Fruit fly (Drosophila melanogaster) whole organism, embryonic: ENCODE measurements around the gene CG7656.

Source experiments
- ATbp ChIP-seq: fragments of 200-800 bp; sonication (Bioruptor generic); optimal IDR thresholded peaks from 2 replicates; lab custom pipeline; 2017; ENCODE audit warnings: missing biosample characterization, mild to moderate bottlenecking, missing genetic modification characterization, missing genetic modification reagents
- B-H2 ChIP-seq: fragments of 200-800 bp; sonication (Bioruptor generic); optimal IDR thresholded peaks from 2 replicates; lab custom pipeline; 2018; ENCODE audit warnings: missing biosample characterization, mild to moderate bottlenecking, missing genetic modification characterization
- BtbVII ChIP-seq: fragments of 200-800 bp; sonication (Bioruptor generic); optimal IDR thresholded peaks from 3 replicates; lab custom pipeline; 2017; ENCODE audit warnings: missing biosample characterization, mild to moderate bottlenecking, missing genetic modification characterization
- CG10543 ChIP-seq: fragments of 200-800 bp; sonication (Bioruptor generic); optimal IDR thresholded peaks from 3 replicates; lab custom pipeline; 2017; ENCODE audit warnings: missing biosample characterization, mild to moderate bottlenecking, missing genetic modification characterization, moderate library complexity
- CG12071 ChIP-seq: fragments of 200-800 bp; sonication (Bioruptor generic); optimal IDR thresholded peaks from 3 replicates; lab custom pipeline; 2018; ENCODE audit warnings: missing biosample characterization, mild to moderate bottlenecking, missing genetic modification characterization
- CG12659 ChIP-seq: fragments of 200-800 bp; sonication (Bioruptor generic); optimal IDR thresholded peaks from 3 replicates; lab custom pipeline; 2017; ENCODE audit warnings: mild to moderate bottlenecking, missing biosample characterization, missing genetic modification reagents, missing genetic modification characterization
- CG13296 ChIP-seq: fragments of 200-800 bp; sonication (Bioruptor generic); optimal IDR thresholded peaks from 3 replicates; lab custom pipeline; 2018; ENCODE audit warnings: missing biosample characterization, mild to moderate bottlenecking, missing genetic modification characterization
- CG14710 ChIP-seq: fragments of 200-800 bp; sonication (Bioruptor generic); optimal IDR thresholded peaks from 3 replicates; lab custom pipeline; 2019; ENCODE audit warnings: missing biosample characterization, mild to moderate bottlenecking, missing genetic modification characterization, moderate library complexity
- CG16863 ChIP-seq: fragments of 200-800 bp; sonication (Bioruptor generic); optimal IDR thresholded peaks from 3 replicates; lab custom pipeline; 2016; ENCODE audit warnings: missing biosample characterization, missing genetic modification characterization
- CG2678 ChIP-seq: fragments of 200-800 bp; sonication (Bioruptor generic); optimal IDR thresholded peaks from 3 replicates; lab custom pipeline; 2019; ENCODE audit warnings: missing biosample characterization, mild to moderate bottlenecking, missing genetic modification characterization, moderate library complexity
- CG31365 ChIP-seq: fragments of 200-800 bp; sonication (Bioruptor generic); optimal IDR thresholded peaks from 2 replicates; lab custom pipeline; 2018; ENCODE audit warnings: missing biosample characterization, mild to moderate bottlenecking, missing genetic modification characterization
- CG4282 ChIP-seq: fragments of 200-800 bp; sonication (Bioruptor generic); optimal IDR thresholded peaks from 2 replicates; lab custom pipeline; 2016; ENCODE audit warnings: missing biosample characterization, missing genetic modification characterization
- CG5180 ChIP-seq: fragments of 200-800 bp; sonication (Bioruptor generic); optimal IDR thresholded peaks from 3 replicates; lab custom pipeline; 2017; ENCODE audit warnings: missing biosample characterization, missing genetic modification characterization, mild to moderate bottlenecking, moderate library complexity, missing genetic modification reagents
- CG6854 ChIP-seq: fragments of 200-800 bp; sonication (Bioruptor generic); optimal IDR thresholded peaks from 3 replicates; lab custom pipeline; 2017; ENCODE audit warnings: missing biosample characterization, mild to moderate bottlenecking, missing genetic modification characterization
- CG7987 ChIP-seq: fragments of 200-800 bp; sonication (Bioruptor generic); optimal IDR thresholded peaks from 2 replicates; lab custom pipeline; 2018; ENCODE audit warnings: missing biosample characterization, mild to moderate bottlenecking, missing genetic modification characterization, moderate library complexity
- CG8359 ChIP-seq: fragments of 200-800 bp; sonication (Bioruptor generic); optimal IDR thresholded peaks from 2 replicates; lab custom pipeline; 2017; ENCODE audit warnings: missing biosample characterization, mild to moderate bottlenecking, missing genetic modification characterization, borderline replicate concordance
- CG9727 ChIP-seq: fragments of 200-800 bp; sonication (Bioruptor generic); optimal IDR thresholded peaks from 3 replicates; lab custom pipeline; 2017; ENCODE audit warnings: missing biosample characterization, mild to moderate bottlenecking, missing genetic modification characterization
- CG9817 ChIP-seq: fragments of 200-800 bp; sonication (Bioruptor generic); optimal IDR thresholded peaks from 2 replicates; lab custom pipeline; 2018; ENCODE audit warnings: missing biosample characterization, mild to moderate bottlenecking, missing genetic modification characterization, moderate library complexity
- CG9932 ChIP-seq: fragments of 200-800 bp; sonication (Bioruptor generic); IDR thresholded peaks from 2 replicates; pipeline ENCODE4 v1.3.6; 2022; ENCODE audit warnings: missing biosample characterization, missing genetic modification characterization
- CrebB ChIP-seq: fragments of 200-800 bp; sonication (Bioruptor generic); optimal IDR thresholded peaks from 3 replicates; lab custom pipeline; 2018; ENCODE audit warnings: missing biosample characterization, mild to moderate bottlenecking, missing genetic modification characterization
- Fer1 ChIP-seq: fragments of 200-800 bp; sonication (Bioruptor generic); optimal IDR thresholded peaks from 2 replicates; lab custom pipeline; 2017; ENCODE audit warnings: missing biosample characterization, mild to moderate bottlenecking, missing genetic modification characterization
- H2.0 ChIP-seq: fragments of 200-800 bp; sonication (Bioruptor generic); IDR thresholded peaks from 2 replicates; pipeline ENCODE4 v1.3.6; 2022; ENCODE audit warnings: missing biosample characterization, missing genetic modification characterization
- Hmr ChIP-seq: fragments of 200-800 bp; sonication (Bioruptor generic); optimal IDR thresholded peaks from 3 replicates; lab custom pipeline; 2017; ENCODE audit warnings: mild to moderate bottlenecking, missing biosample characterization, missing genetic modification reagents, missing genetic modification characterization
- Med ChIP-seq: fragments of 200-800 bp; sonication (Bioruptor generic); peaks from one replicate; lab custom pipeline; 2016; ENCODE audit warnings: missing biosample characterization, missing genetic modification characterization, mild to moderate bottlenecking, inconsistent platforms, moderate library complexity
- Meics ChIP-seq: fragments of 200-800 bp; sonication (Bioruptor generic); optimal IDR thresholded peaks from 2 replicates; lab custom pipeline; 2017; ENCODE audit warnings: missing biosample characterization, mild to moderate bottlenecking, missing genetic modification characterization
- al ChIP-seq: fragments of 200-800 bp; sonication (Bioruptor generic); IDR thresholded peaks from 2 replicates; pipeline ENCODE4 v1.3.6; 2022; ENCODE audit warnings: missing biosample characterization, missing genetic modification characterization
- amos ChIP-seq: fragments of 200-800 bp; sonication (Bioruptor generic); IDR thresholded peaks from 2 replicates; pipeline ENCODE4 v1.3.6; 2022; ENCODE audit warnings: missing biosample characterization, missing genetic modification characterization; ENCODE audit not compliant: partially characterized antibody
- bowl ChIP-seq: fragments of 200-800 bp; sonication (Bioruptor generic); IDR thresholded peaks from 2 replicates; pipeline ENCODE4 v1.3.6; 2022; ENCODE audit warnings: missing biosample characterization, missing genetic modification characterization
- bsh ChIP-seq, 2 experiments: fragments of 200-800 bp; sonication (Bioruptor generic); optimal IDR thresholded peaks; 2 replicates each; lab custom pipeline; 2017 to 2018; ENCODE audit warnings: mild to moderate bottlenecking in 2 of 2, missing biosample characterization in 2 of 2, missing genetic modification characterization in 2 of 2, moderate library complexity in 1 of 2
- caup ChIP-seq: fragments of 200-800 bp; sonication (Bioruptor generic); optimal IDR thresholded peaks from 3 replicates; lab custom pipeline; 2017; ENCODE audit warnings: missing biosample characterization, mild to moderate bottlenecking, missing genetic modification characterization, moderate library complexity; ENCODE audit not compliant: severe bottlenecking
- corto ChIP-seq: fragments of 200-800 bp; sonication (Bioruptor generic); optimal IDR thresholded peaks from 2 replicates; lab custom pipeline; 2016; ENCODE audit warnings: missing biosample characterization, mild to moderate bottlenecking, missing genetic modification characterization, moderate library complexity
- dpn ChIP-seq, 2 experiments: fragments of 200-800 bp; sonication (Bioruptor generic); optimal IDR thresholded peaks; 3 replicates each; lab custom pipeline; 2016; ENCODE audit warnings: missing biosample characterization in 2 of 2, missing genetic modification characterization in 2 of 2
- fd96Cb ChIP-seq: fragments of 200-800 bp; sonication (Bioruptor generic); optimal IDR thresholded peaks from 2 replicates; lab custom pipeline; 2018; ENCODE audit warnings: missing biosample characterization, mild to moderate bottlenecking, missing genetic modification characterization, moderate library complexity
- gro ChIP-seq: fragments of 200-800 bp; sonication (Bioruptor generic); optimal IDR thresholded peaks from 2 replicates; lab custom pipeline; 2016; ENCODE audit warnings: missing biosample characterization, missing genetic modification characterization
- hth ChIP-seq: fragments of >200 bp; optimal IDR thresholded peaks from 2 replicates; lab custom pipeline; 2017; ENCODE audit warnings: inconsistent platforms
- lab ChIP-seq: fragments of 200-800 bp; sonication (Bioruptor generic); optimal IDR thresholded peaks from 3 replicates; lab custom pipeline; 2017; ENCODE audit warnings: missing biosample characterization, missing genetic modification characterization, mild to moderate bottlenecking, moderate library complexity, missing genetic modification reagents
- mirr ChIP-seq: fragments of 200-800 bp; sonication (Bioruptor generic); optimal IDR thresholded peaks from 3 replicates; lab custom pipeline; 2018; ENCODE audit warnings: missing biosample characterization, mild to moderate bottlenecking, missing genetic modification characterization
- otp ChIP-seq: fragments of 200-800 bp; sonication (Bioruptor generic); IDR thresholded peaks from 3 replicates; pipeline ENCODE4, ENCODE4 v1.3.6; 2022; ENCODE audit warnings: missing biosample characterization, missing genetic modification characterization
- pum ChIP-seq: fragments of 200-800 bp; sonication (Bioruptor generic); optimal IDR thresholded peaks from 2 replicates; lab custom pipeline; 2016; ENCODE audit warnings: missing biosample characterization, missing genetic modification characterization
- sens ChIP-seq: fragments of 200-800 bp; sonication (Bioruptor generic); peaks from one replicate; lab custom pipeline; 2016; ENCODE audit warnings: missing biosample characterization, missing genetic modification characterization
- slbo ChIP-seq: fragments of 200-800 bp; sonication (Bioruptor generic); IDR thresholded peaks from 2 replicates; pipeline ENCODE4 v1.3.6; 2022; ENCODE audit warnings: missing biosample characterization, missing genetic modification characterization
- ssp ChIP-seq: fragments of 200-800 bp; sonication (Bioruptor generic); IDR thresholded peaks from 2 replicates; pipeline ENCODE4 v1.3.6; 2022; ENCODE audit warnings: missing biosample characterization, missing genetic modification characterization
- stc ChIP-seq: fragments of 200-800 bp; sonication (Bioruptor generic); IDR thresholded peaks from 2 replicates; pipeline ENCODE4 v1.3.6; 2022; ENCODE audit warnings: missing biosample characterization, missing genetic modification characterization
- wek ChIP-seq: fragments of 200-800 bp; sonication (Bioruptor generic); optimal IDR thresholded peaks from 3 replicates; lab custom pipeline; 2018; ENCODE audit warnings: missing biosample characterization, mild to moderate bottlenecking, missing genetic modification characterization, moderate library complexity

Gene CG7656

DNA sequence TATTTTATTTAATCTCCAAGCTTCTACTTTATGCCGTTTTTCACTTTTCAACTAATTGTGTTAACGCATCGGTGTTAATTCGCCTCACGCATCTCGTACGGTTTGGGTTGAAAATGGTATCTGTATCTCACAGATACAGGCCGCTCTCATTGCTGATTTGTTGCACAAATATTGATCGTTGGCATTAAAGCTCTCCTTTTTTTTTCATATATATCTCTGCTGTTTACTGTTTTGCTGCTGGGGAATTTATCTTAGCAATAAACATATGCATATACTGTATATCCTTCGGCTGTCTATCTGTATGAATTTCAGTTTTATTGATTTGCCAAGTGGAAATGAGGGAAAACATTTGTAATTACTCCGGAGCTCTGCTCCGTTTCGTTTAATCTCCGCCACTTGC lies 44.7 kb upstream of the CG7656 start (continued):
- no peak for TF ChIP-seq stc (GFP tag; lab: Robert Waterston, UW)
- peak; percentile 52 for TF ChIP-seq CG2678 (tag; lab: Kevin White, UChicago)
- peak; percentile 21 for TF ChIP-seq BtbVII (GFP tag; lab: Kevin White, UChicago)
- TF ChIP-seq bowl (GFP tag; lab: Robert Waterston, UW) = no peak
- no peak for TF ChIP-seq amos (GFP tag; lab: Robert Waterston, UW)
- no peak for TF ChIP-seq CG16863 (GFP tag; lab: Kevin White, UChicago)
- TF ChIP-seq dpn (GFP tag; optimal IDR thresholded peaks at IDR 0.05; lab: Kevin White, UChicago) = no peak
- TF ChIP-seq slbo (GFP tag; lab: Robert Waterston, UW) = no peak
- TF ChIP-seq CG12659 = peak; percentile 6
- TF ChIP-seq Fer1 = peak; percentile 6
- TF ChIP-seq Med (GFP tag; lab: Kevin White, UChicago) = peak; percentile 71
- 0 out of 3 replicates have a peak, but pooled peaks have one; percentile 13 for TF ChIP-seq otp (GFP tag; lab: Robert Waterston, UW)
- peak; percentile 30 for TF ChIP-seq lab (GFP tag; lab: Kevin White, UChicago)
- TF ChIP-seq mirr = peak; percentile 8
- TF ChIP-seq sens = peak; percentile 65
- TF ChIP-seq ATbp (GFP tag; lab: Kevin White, UChicago) = peak; percentile 12
- TF ChIP-seq H2.0 = no peak
- TF ChIP-seq CG10543 (GFP tag; lab: Kevin White, UChicago) = peak; percentile 57
- peak; percentile 20 for TF ChIP-seq Hmr (GFP tag; lab: Kevin White, UChicago)
- TF ChIP-seq CG31365 (tag; lab: Kevin White, UChicago) = no peak
- TF ChIP-seq corto (GFP tag; lab: Kevin White, UChicago) = no peak
- TF ChIP-seq ssp = no peak
- TF ChIP-seq CG8359 (GFP tag; lab: Kevin White, UChicago) = no peak
- TF ChIP-seq al (GFP tag; lab: Robert Waterston, UW) = no peak
- TF ChIP-seq CG9817 (tag; lab: Kevin White, UChicago) = no peak
- TF ChIP-seq caup (GFP tag; lab: Kevin White, UChicago) = peak; percentile 48
- peak; percentile 24 for TF ChIP-seq wek (GFP tag; lab: Kevin White, UChicago)
- TF ChIP-seq CG13296 (GFP tag; lab: Kevin White, UChicago) = peak; percentile 54
- TF ChIP-seq CG7987 (GFP tag; lab: Kevin White, UChicago) = peak; percentile 25
- TF ChIP-seq CG9727 (GFP tag; lab: Kevin White, UChicago) = no peak
- no peak for TF ChIP-seq bsh (GFP tag; optimal IDR thresholded peaks at IDR 0.05; lab: Kevin White, UChicago)
- TF ChIP-seq CG14710 (tag; lab: Kevin White, UChicago) = no peak
- no peak for TF ChIP-seq pum (GFP tag; lab: Kevin White, UChicago)
- TF ChIP-seq CrebB (tag; lab: Kevin White, UChicago) = peak; percentile 18
- TF ChIP-seq CG5180 (GFP tag; lab: Kevin White, UChicago) = peak; percentile 10
- no peak for TF ChIP-seq CG4282 (GFP tag; lab: Kevin White, UChicago)
- peak; percentile 8 for TF ChIP-seq B-H2 (GFP tag; lab: Kevin White, UChicago)
- TF ChIP-seq hth (lab: Kevin White, UChicago) = no peak
- peak; percentile 2 for TF ChIP-seq CG6854 (GFP tag; lab: Kevin White, UChicago)
- no peak for TF ChIP-seq gro (GFP tag; lab: Kevin White, UChicago)
- TF ChIP-seq CG9932 (GFP tag; lab: Robert Waterston, UW) = no peak
- peak; percentile 0 for TF ChIP-seq CG12071 (GFP tag; lab: Kevin White, UChicago)
- TF ChIP-seq fd96Cb (tag; lab: Kevin White, UChicago) = no peak
- TF ChIP-seq Meics (GFP tag; lab: Kevin White, UChicago) = no peak
